Worm (Caenorhabditis elegans) whole organism, midembryonic: ENCODE measurements around the gene C54D2.6.

ENCODE experiments used
- T22C8.4 ChIP-seq: fragments of 200-800 bp; sonication (Bioruptor generic); IDR thresholded peaks from 2 replicates; pipeline ENCODE4 v1.3.6; 2022; ENCODE audit warnings: missing genetic modification characterization, missing compliant biosample characterization
- cog-1 ChIP-seq: sonication (generic microtip); optimal IDR thresholded peaks from 2 replicates; lab custom pipeline; 2016; ENCODE audit warnings: missing genetic modification characterization, missing compliant biosample characterization
- flt-1 ChIP-seq: fragments of 200-800 bp; sonication (Bioruptor generic); IDR thresholded peaks from 2 replicates; pipeline ENCODE4 v1.3.6; 2022; ENCODE audit warnings: missing genetic modification characterization, missing compliant biosample characterization
- klf-2 ChIP-seq: fragments of 200-800 bp; sonication (Bioruptor generic); conservative IDR thresholded peaks from 2 replicates; pipeline ENCODE4 v1.3.6; 2022; ENCODE audit warnings: missing genetic modification reagents, missing genetic modification characterization, missing compliant biosample characterization
- med-1 ChIP-seq: sonication (generic microtip); optimal IDR thresholded peaks from 2 replicates; lab custom pipeline; 2017; ENCODE audit warnings: missing genetic modification characterization, mild to moderate bottlenecking, missing compliant biosample characterization, antibody characterized with exemption, missing genetic modification reagents; ENCODE audit not compliant: insufficient read depth
- ref-1 ChIP-seq: fragments of 200-800 bp; sonication (Bioruptor generic); conservative IDR thresholded peaks from 2 replicates; pipeline ENCODE4 v1.3.6; 2022; ENCODE audit warnings: missing genetic modification reagents, missing genetic modification characterization, missing compliant biosample characterization
- tab-1 ChIP-seq: fragments of 200-800 bp; sonication (Bioruptor generic); IDR thresholded peaks from 2 replicates; pipeline ENCODE4 v1.3.6; 2022; ENCODE audit warnings: missing genetic modification characterization, missing compliant biosample characterization
- ztf-23 ChIP-seq: fragments of 200-800 bp; sonication (Bioruptor generic); IDR thresholded peaks from 2 replicates; pipeline ENCODE4 v1.3.6; 2022; ENCODE audit warnings: missing genetic modification reagents, missing genetic modification characterization, missing compliant biosample characterization
- ztf-29 ChIP-seq: fragments of 200-800 bp; sonication (Bioruptor generic); IDR thresholded peaks from 2 replicates; pipeline ENCODE4 v1.3.6; 2022; ENCODE audit warnings: missing genetic modification reagents, missing genetic modification characterization, missing compliant biosample characterization

Gene C54D2.6

ce11 chrX:7866493-7866892, 19.2 kb upstream of the C54D2.6 start:
- TF ChIP-seq T22C8.4 (GFP tag; lab: Robert Waterston, UW) (no peak), med-1 (GFP tag; lab: Kevin White, UChicago) (no peak), ref-1 (GFP tag; lab: Robert Waterston, UW) (no peak), tab-1 (GFP tag; lab: Robert Waterston, UW) (no peak), klf-2 (GFP tag; lab: Robert Waterston, UW) (no peak), flt-1 (GFP tag; lab: Robert Waterston, UW) (no peak), cog-1 (no peak), ztf-29 (GFP tag; lab: Robert Waterston, UW) (no peak), ztf-23 (GFP tag; lab: Robert Waterston, UW) (no peak)

- no peak for TF ChIP-seq ref-1 (GFP tag; lab: Robert Waterston, UW)
- TF ChIP-seq T22C8.4 (GFP tag; lab: Robert Waterston, UW) = no peak
Observed at ce11 chrX:7842241-7842640, 5.1 kb downstream of the C54D2.6 start, which contains the start of gene idpp-11. Gene idpp-11 (plus strand): TSS chrX:7842541.

DNA sequence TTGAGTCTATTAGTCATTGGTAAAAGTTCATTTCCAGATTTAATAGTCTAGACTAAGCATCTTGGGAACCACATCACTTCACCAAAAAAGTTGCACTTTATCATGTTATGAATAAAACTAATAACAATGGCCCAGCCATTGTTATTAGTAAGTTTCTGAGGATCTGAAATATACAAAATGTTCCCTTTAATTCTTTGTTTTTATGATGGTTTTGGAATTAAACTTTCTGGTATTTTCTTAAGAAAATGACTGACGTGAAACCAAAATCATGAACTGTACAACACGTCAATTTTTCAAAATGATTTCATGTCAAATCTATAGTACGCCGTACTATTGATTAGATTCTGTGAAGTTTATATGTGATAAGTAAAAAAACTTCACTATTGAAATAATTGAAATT, 7.3 kb downstream of the C54D2.6 start:
- TF ChIP-seq klf-2 (GFP tag; lab: Robert Waterston, UW) = no peak
- TF ChIP-seq ref-1 (GFP tag; lab: Robert Waterston, UW) = no peak

ce11 chrX:7838582-7838981, 8.7 kb downstream of the C54D2.6 start, which contains the start of gene nlp-101:
Gene nlp-101 (plus strand): TSS chrX:7838882.
- TF ChIP-seq klf-2 (GFP tag; lab: Robert Waterston, UW) (no peak), cog-1 (no peak), flt-1 (GFP tag; lab: Robert Waterston, UW) (no peak), ref-1 (GFP tag; lab: Robert Waterston, UW) (no peak), med-1 (GFP tag; lab: Kevin White, UChicago) (no peak), ztf-29 (GFP tag; lab: Robert Waterston, UW) (no peak)

DNA sequence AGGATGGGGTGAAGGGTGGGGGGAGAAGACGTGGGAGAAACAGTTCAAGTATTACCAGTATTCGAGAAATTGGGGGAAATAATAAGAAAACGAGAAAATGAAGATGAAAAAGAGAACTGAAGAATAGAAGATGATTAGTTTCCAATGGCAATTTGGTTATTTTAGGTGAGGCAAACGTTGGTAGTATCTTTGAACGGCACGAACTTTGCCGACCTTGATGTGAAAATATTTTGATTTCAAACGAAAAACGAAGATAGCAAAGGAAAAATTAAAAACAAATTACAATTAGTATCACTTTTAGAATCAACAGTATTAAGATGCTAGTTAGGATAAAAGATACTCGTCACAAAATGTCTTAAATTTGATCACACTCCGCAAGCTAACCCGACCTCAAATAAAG, 13.2 kb downstream of the C54D2.6 start, which contains the start of gene sul-3:
Gene sul-3 (minus strand): TSS at position 101 of the 400 bp plus-strand sequence.
- TF ChIP-seq ref-1 (GFP tag; lab: Robert Waterston, UW) = no peak
- TF ChIP-seq flt-1 (GFP tag; lab: Robert Waterston, UW) = no peak
- TF ChIP-seq tab-1 (GFP tag; lab: Robert Waterston, UW) = no peak
- TF ChIP-seq T22C8.4 (GFP tag; lab: Robert Waterston, UW) = no peak
- TF ChIP-seq med-1 (GFP tag; lab: Kevin White, UChicago) = no peak
- TF ChIP-seq ztf-23 (GFP tag; lab: Robert Waterston, UW) = no peak
- no peak for TF ChIP-seq klf-2 (GFP tag; lab: Robert Waterston, UW)
- no peak for TF ChIP-seq ztf-29 (GFP tag; lab: Robert Waterston, UW)
- TF ChIP-seq cog-1 = no peak

- TF ChIP-seq klf-2 (GFP tag; lab: Robert Waterston, UW) = no peak
- no peak for TF ChIP-seq med-1 (GFP tag; lab: Kevin White, UChicago)
- no peak for TF ChIP-seq flt-1 (GFP tag; lab: Robert Waterston, UW)
- TF ChIP-seq ref-1 (GFP tag; lab: Robert Waterston, UW) = no peak
- no peak for TF ChIP-seq ztf-23 (GFP tag; lab: Robert Waterston, UW)
- TF ChIP-seq tab-1 (GFP tag; lab: Robert Waterston, UW) = no peak
- no peak for TF ChIP-seq cog-1
- no peak for TF ChIP-seq T22C8.4 (GFP tag; lab: Robert Waterston, UW)
- no peak for TF ChIP-seq ztf-29 (GFP tag; lab: Robert Waterston, UW)
Observed at ce11 chrX:7827989-7828388, 19.3 kb downstream of the C54D2.6 start.

DNA sequence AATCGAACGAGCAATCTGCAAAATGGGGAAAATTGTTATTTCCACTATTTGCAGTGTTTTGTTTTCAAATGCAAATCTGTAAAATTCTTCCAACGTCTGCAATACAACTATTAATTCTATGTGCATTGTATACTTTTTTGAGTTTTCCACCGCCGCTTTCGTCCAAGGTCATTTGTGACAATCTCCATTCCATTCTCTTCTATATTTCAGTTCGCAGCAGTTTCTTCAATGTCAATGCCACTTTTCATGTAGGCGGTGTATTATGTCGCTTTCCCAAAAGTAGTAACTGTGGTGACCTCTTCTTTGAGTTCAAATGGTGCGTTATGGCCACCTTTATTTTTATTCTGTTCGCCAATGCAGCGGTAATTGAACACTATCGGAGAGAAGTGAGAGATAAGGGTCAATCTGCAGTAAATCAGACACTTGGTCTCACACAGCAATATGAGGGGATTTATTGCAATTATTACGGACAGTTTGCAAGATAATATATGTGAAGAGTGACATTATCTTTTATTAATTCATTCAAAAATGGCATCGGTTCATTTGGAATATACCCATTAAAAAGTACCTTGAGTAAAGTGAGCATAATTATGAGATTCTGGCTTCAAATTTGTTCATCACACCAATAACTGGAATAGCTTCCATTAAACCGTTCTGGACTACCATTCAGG, 20.6 kb downstream of the C54D2.6 start:
- TF ChIP-seq ztf-29 (GFP tag; lab: Robert Waterston, UW) (no peak), tab-1 (GFP tag; lab: Robert Waterston, UW) (no peak), ref-1 (GFP tag; lab: Robert Waterston, UW) (no peak), flt-1 (GFP tag; lab: Robert Waterston, UW) (no peak), klf-2 (GFP tag; lab: Robert Waterston, UW) (no peak), med-1 (GFP tag; lab: Kevin White, UChicago) (no peak), T22C8.4 (GFP tag; lab: Robert Waterston, UW) (no peak), cog-1 (no peak), ztf-23 (GFP tag; lab: Robert Waterston, UW) (no peak)

DNA sequence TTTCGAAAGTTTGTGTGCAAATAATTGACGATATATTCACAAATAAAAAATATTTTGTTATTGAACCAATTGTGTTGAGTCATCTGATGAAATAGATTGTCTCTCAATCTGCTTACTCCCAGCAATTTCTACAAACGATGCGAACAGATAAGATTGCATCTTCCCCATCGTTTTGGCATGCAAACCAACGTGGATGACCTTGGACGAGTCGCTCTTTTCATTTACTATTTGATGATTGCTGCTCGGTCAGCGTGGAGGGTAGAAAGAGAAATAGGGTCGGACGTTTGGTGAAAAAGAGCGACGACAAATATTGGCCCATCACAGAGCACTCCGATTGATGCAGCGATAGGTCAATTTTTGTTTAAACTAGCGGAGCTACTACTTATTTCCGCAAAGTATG, 21.6 kb downstream of the C54D2.6 start:
- no peak for TF ChIP-seq tab-1 (GFP tag; lab: Robert Waterston, UW)
- TF ChIP-seq ztf-29 (GFP tag; lab: Robert Waterston, UW) = no peak; the same call in 1 of the 2 replicates
- TF ChIP-seq cog-1 = peak; percentile 42
- TF ChIP-seq flt-1 (GFP tag; lab: Robert Waterston, UW) = peak; percentile 45; the same call in 1 of the 2 replicates

DNA sequence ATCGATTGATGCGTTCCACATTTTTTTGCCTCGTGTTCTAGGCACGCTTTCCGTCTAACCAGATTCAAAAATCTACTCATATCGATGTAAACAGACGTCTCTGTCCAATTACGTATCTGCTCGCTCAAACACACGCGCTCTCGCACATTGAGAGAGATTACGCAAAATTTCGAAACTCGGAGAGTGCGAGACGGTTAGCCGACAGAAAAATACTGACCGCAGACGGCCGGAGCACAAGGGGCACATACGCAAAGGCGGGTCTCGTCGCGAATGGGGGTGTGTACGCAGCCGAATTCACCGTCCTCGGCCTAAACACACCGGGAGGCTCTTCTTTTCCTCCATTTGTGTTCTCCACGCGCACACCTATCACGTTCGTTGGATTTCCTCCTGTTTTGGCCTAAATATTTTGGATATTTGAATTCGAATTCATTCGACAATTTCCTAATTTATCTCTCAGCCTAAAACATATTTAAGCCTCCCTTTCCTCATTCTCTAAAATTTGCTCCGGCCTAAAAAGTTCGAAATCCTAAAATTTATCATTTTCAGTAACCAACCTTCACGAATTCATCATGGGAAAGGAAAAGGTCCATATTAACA, 24.1 kb downstream of the C54D2.6 start, which contains the start of gene eef-1A.2:
Gene eef-1A.2 (plus strand): TSS at position 547 of the 597 bp plus-strand sequence.
- TF ChIP-seq T22C8.4 (GFP tag; lab: Robert Waterston, UW) = no peak
- TF ChIP-seq tab-1 (GFP tag; lab: Robert Waterston, UW) = peak; percentile 79
- peak; percentile 38; the same call in 1 of the 2 replicates for TF ChIP-seq flt-1 (GFP tag; lab: Robert Waterston, UW)
- TF ChIP-seq klf-2 (GFP tag; lab: Robert Waterston, UW) = no peak
- no peak for TF ChIP-seq ref-1 (GFP tag; lab: Robert Waterston, UW)
- TF ChIP-seq ztf-23 (GFP tag; lab: Robert Waterston, UW) = peak; percentile 100
- peak; percentile 92 for TF ChIP-seq cog-1
